Fruit fly (Drosophila melanogaster): ENCODE data around the gene Kots.

DNA sequence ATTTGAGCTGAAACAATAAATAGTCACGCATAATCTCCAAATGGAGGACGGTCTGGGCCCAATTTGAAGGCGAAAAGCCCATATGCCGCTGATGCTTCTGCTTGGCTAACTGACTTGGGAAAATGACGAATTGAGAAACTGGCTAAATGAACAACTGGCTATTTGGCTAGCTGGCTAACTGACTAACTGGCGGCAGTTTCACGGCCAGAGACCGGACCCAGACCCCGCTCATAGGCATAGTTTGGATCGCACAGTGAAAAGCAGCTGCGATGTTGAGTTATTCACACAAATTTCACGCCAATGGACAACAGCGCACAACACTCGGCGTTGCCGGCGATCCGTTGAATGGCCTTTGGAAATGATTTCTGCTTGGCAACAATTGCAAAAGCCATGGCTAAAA, 34.6 kb upstream of the Kots start:
- TF ChIP-seq Mnt (GFP tag; optimal IDR thresholded peaks at IDR 0.05) (no peak), CG7045 (GFP tag; optimal IDR thresholded peaks at IDR 0.05) (no peak), CG7101 (tag; optimal IDR thresholded peaks at IDR 0.05) (no peak), kay (GFP tag; ENCODE audit: borderline replicate concordance) (no peak)
